Worm (Caenorhabditis elegans): ENCODE data around the gene scl-6.

ce11 chrIV:13075625-13076252 is 7.2 kb downstream of the scl-6 start:
- no peak for TF ChIP-seq ama-1 (optimal IDR thresholded peaks at IDR 0.05)
- TF ChIP-seq unc-39 (tag; optimal IDR thresholded peaks at IDR 0.05): no peak
- peak; percentile 30 for TF ChIP-seq fos-1 (tag; optimal IDR thresholded peaks at IDR 0.05)
